Fruit fly (Drosophila melanogaster) whole organism: ENCODE results near the gene CG12362.

Experiments
- EcR ChIP-seq, 2 experiments: fragments of >200 bp; optimal IDR thresholded peaks; 2 replicates each; lab custom pipeline; 2017; ENCODE audit warnings: missing biosample characterization in 2 of 2, missing genetic modification characterization in 2 of 2, missing genetic modification reagents in 2 of 2
- pan ChIP-seq: fragments of >200 bp; optimal IDR thresholded peaks from 2 replicates; lab custom pipeline; 2017
- psq ChIP-seq: fragments of >200 bp; optimal IDR thresholded peaks from 2 replicates; lab custom pipeline; 2017
- usp ChIP-seq: fragments of >200 bp; optimal IDR thresholded peaks from 2 replicates; lab custom pipeline; 2017; ENCODE audit warnings: missing biosample characterization, missing genetic modification characterization, mixed read lengths

- TF ChIP-seq pan = no peak
- no peak for TF ChIP-seq usp (GFP tag; lab: Kevin White, UChicago)
- TF ChIP-seq EcR (GFP tag; optimal IDR thresholded peaks at IDR 0.05; lab: Kevin White, UChicago) = no peak
- TF ChIP-seq psq (lab: Kevin White, UChicago) = no peak
Measured at dm6 chr3L:10398678-10399077, 13.9 kb upstream of the CG12362 start.
